Worm (Caenorhabditis elegans) whole organism, L4 larva: ENCODE data around the gene mmab-1.

Experiments used
- D1046.2 ChIP-seq: fragments of 200-800 bp; sonication (Bioruptor generic); IDR thresholded peaks from 2 replicates; pipeline ENCODE4 v1.3.6; 2022; ENCODE audit warnings: missing genetic modification characterization, missing compliant biosample characterization
- F10B5.3 ChIP-seq: sonication (generic microtip); optimal IDR thresholded peaks from 2 replicates; lab custom pipeline; 2016; ENCODE audit warnings: mild to moderate bottlenecking, missing genetic modification characterization, missing compliant biosample characterization
- T20F7.1 ChIP-seq: fragments of 200-800 bp; sonication (Bioruptor generic); optimal IDR thresholded peaks from 2 replicates; lab custom pipeline; 2018; ENCODE audit warnings: mild to moderate bottlenecking, missing genetic modification characterization, missing compliant biosample characterization
- Y105C5A.15 ChIP-seq: fragments of 200-800 bp; sonication (Bioruptor generic); IDR thresholded peaks from 2 replicates; pipeline ENCODE4 v1.3.6; 2022; ENCODE audit warnings: missing genetic modification characterization, missing compliant biosample characterization
- Y48G9A.11 ChIP-seq: fragments of 200-800 bp; sonication (Bioruptor generic); IDR thresholded peaks from 2 replicates; pipeline ENCODE4 v1.3.6; 2022; ENCODE audit warnings: missing genetic modification reagents, missing genetic modification characterization, missing compliant biosample characterization
- aha-1 ChIP-seq: fragments of 150-350 bp; peaks from one replicate; lab custom pipeline; 2014; ENCODE audit warnings: missing biosample characterization, missing genetic modification characterization
- ama-1 ChIP-seq: fragments of 150-350 bp; optimal IDR thresholded peaks from 2 replicates; lab custom pipeline; 2014; ENCODE audit warnings: inconsistent platforms, mixed read lengths
- attf-4 ChIP-seq: sonication (generic microtip); optimal IDR thresholded peaks from 3 replicates; lab custom pipeline; 2017; ENCODE audit warnings: missing biosample characterization, missing genetic modification characterization
- ceh-20 ChIP-seq: fragments of 200-800 bp; sonication (Bioruptor generic); IDR thresholded peaks from 2 replicates; pipeline ENCODE4 v1.3.6; 2022; ENCODE audit warnings: missing genetic modification reagents, missing genetic modification characterization, missing compliant biosample characterization
- daf-12 ChIP-seq: fragments of 150-350 bp; optimal IDR thresholded peaks from 2 replicates; lab custom pipeline; 2014; ENCODE audit warnings: missing biosample characterization, missing genetic modification reagents, missing genetic modification characterization
- daf-8 ChIP-seq: fragments of 200-800 bp; sonication (Bioruptor generic); IDR thresholded peaks from 2 replicates; pipeline ENCODE4 v1.3.6; 2022; ENCODE audit warnings: missing genetic modification characterization, missing compliant biosample characterization
- dmd-8 ChIP-seq: fragments of 200-800 bp; sonication (Bioruptor generic); IDR thresholded peaks from 2 replicates; pipeline ENCODE4 v1.3.6; 2022; ENCODE audit warnings: missing genetic modification characterization, missing compliant biosample characterization
- duxl-1 ChIP-seq: sonication (generic microtip); optimal IDR thresholded peaks from 2 replicates; lab custom pipeline; 2016; ENCODE audit warnings: mild to moderate bottlenecking, missing genetic modification characterization, moderate library complexity, missing compliant biosample characterization; ENCODE audit not compliant: poor library complexity
- fos-1 ChIP-seq: fragments of 150-350 bp; optimal IDR thresholded peaks from 2 replicates; lab custom pipeline; 2014; ENCODE audit warnings: missing biosample characterization, missing genetic modification characterization
- jun-1 ChIP-seq: fragments of 150-350 bp; optimal IDR thresholded peaks from 2 replicates; lab custom pipeline; 2014; ENCODE audit warnings: missing biosample characterization, missing genetic modification reagents, missing genetic modification characterization
- lim-7 ChIP-seq: fragments of 200-800 bp; sonication (Bioruptor generic); IDR thresholded peaks from 2 replicates; pipeline ENCODE4 v1.3.6; 2022; ENCODE audit warnings: missing genetic modification characterization, missing compliant biosample characterization
- lin-13 ChIP-seq: fragments of 150-350 bp; optimal IDR thresholded peaks from 2 replicates; lab custom pipeline; 2014; ENCODE audit warnings: missing biosample characterization, missing genetic modification reagents, missing genetic modification characterization
- lin-29 ChIP-seq: fragments of 200-800 bp; sonication (Bioruptor generic); IDR thresholded peaks from 2 replicates; pipeline ENCODE4 v1.3.6; 2022; ENCODE audit warnings: missing genetic modification reagents, missing genetic modification characterization, missing compliant biosample characterization
- lin-38 ChIP-seq: fragments of 200-800 bp; sonication (Bioruptor generic); IDR thresholded peaks from 2 replicates; pipeline ENCODE4 v1.3.6; 2022; ENCODE audit warnings: missing genetic modification reagents, missing genetic modification characterization, missing compliant biosample characterization
- lin-39 ChIP-seq: fragments of 150-350 bp; optimal IDR thresholded peaks from 2 replicates; lab custom pipeline; 2014; ENCODE audit warnings: missing biosample characterization, missing genetic modification reagents, missing genetic modification characterization
- madf-5 ChIP-seq, 2 experiments: fragments of 200-800 bp; sonication (Bioruptor generic); IDR thresholded peaks; 2 replicates each; pipeline ENCODE4 v1.3.6; 2022; ENCODE audit warnings: missing compliant biosample characterization in 2 of 2, missing genetic modification characterization in 2 of 2
- nhr-102 ChIP-seq: sonication (generic microtip); optimal IDR thresholded peaks from 2 replicates; lab custom pipeline; 2016; ENCODE audit warnings: mild to moderate bottlenecking, missing genetic modification characterization, moderate library complexity, missing compliant biosample characterization
- nhr-11 ChIP-seq: fragments of 150-350 bp; optimal IDR thresholded peaks from 2 replicates; lab custom pipeline; 2014; ENCODE audit warnings: missing biosample characterization, missing genetic modification characterization
- nhr-237 ChIP-seq: sonication (generic microtip); optimal IDR thresholded peaks from 2 replicates; lab custom pipeline; 2017; ENCODE audit warnings: missing biosample characterization, missing genetic modification characterization
- nhr-25 ChIP-seq: sonication (generic microtip); optimal IDR thresholded peaks from 2 replicates; lab custom pipeline; 2017; ENCODE audit warnings: missing genetic modification characterization, mild to moderate bottlenecking, missing compliant biosample characterization, antibody characterized with exemption, moderate library complexity, borderline replicate concordance; ENCODE audit not compliant: insufficient read depth
- sdz-12 ChIP-seq: fragments of 200-800 bp; sonication (Bioruptor generic); optimal IDR thresholded peaks from 2 replicates; lab custom pipeline; 2018; ENCODE audit warnings: mild to moderate bottlenecking, missing genetic modification characterization, missing compliant biosample characterization
- spr-3 ChIP-seq: fragments of 200-800 bp; sonication (Bioruptor generic); optimal IDR thresholded peaks from 2 replicates; lab custom pipeline; 2018; ENCODE audit warnings: mild to moderate bottlenecking, missing genetic modification characterization, missing compliant biosample characterization
- tag-97 ChIP-seq: fragments of 200-800 bp; sonication (Bioruptor generic); IDR thresholded peaks from 2 replicates; pipeline ENCODE4 v1.3.6; 2022; ENCODE audit warnings: missing genetic modification characterization, missing compliant biosample characterization
- tra-1 ChIP-seq: fragments of 200-800 bp; sonication (Bioruptor generic); IDR thresholded peaks from 2 replicates; pipeline ENCODE4 v1.3.6; 2022; ENCODE audit warnings: missing genetic modification reagents, missing genetic modification characterization, missing compliant biosample characterization
- unc-39 ChIP-seq: sonication (generic microtip); optimal IDR thresholded peaks from 2 replicates; lab custom pipeline; 2017; ENCODE audit warnings: missing biosample characterization, missing genetic modification characterization
- unc-62 ChIP-seq, 3 experiments: fragments of 150-350 bp in 1 of 3; sonication (generic microtip); optimal IDR thresholded peaks in 2 of 3; peaks in 1 of 3; 1 replicate in 1 of 3; 2 replicates in 2 of 3; lab custom pipeline; 2014 to 2017; ENCODE audit warnings: missing biosample characterization in 3 of 3, missing genetic modification characterization in 3 of 3, missing genetic modification reagents in 3 of 3, missing genotype in 1 of 3
- zfp-2 ChIP-seq: sonication (generic microtip); optimal IDR thresholded peaks from 2 replicates; lab custom pipeline; 2016; ENCODE audit warnings: mild to moderate bottlenecking, missing genetic modification characterization, missing compliant biosample characterization
- zip-2 ChIP-seq: fragments of 150-350 bp; optimal IDR thresholded peaks from 2 replicates; lab custom pipeline; 2014; ENCODE audit warnings: missing biosample characterization, missing genetic modification characterization
- ztf-11 ChIP-seq: fragments of 150-350 bp; optimal IDR thresholded peaks from 2 replicates; lab custom pipeline; 2014; ENCODE audit warnings: missing biosample characterization, missing genetic modification characterization

The mmab-1 gene

DNA sequence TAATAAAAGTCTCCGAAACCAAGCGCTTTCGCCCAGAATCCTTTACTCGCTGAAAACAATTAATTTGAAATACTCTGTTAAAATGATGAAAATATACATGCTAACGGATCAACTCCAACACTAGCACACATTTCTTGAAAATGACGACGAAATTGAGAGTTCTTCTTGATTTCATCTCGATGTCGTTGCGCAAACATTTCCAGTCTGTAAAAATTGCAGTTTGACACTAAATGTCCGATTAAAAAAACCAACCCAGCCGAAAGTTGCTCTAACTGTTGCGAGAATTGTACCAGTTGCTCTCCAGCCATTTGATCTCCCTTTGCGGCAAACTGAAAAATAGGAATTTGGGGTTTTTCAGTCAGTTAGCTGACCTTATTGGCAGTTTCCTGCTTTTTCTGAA, 39.4 kb upstream of the mmab-1 start:
- TF ChIP-seq lin-38 (GFP tag; lab: Robert Waterston, UW) (no peak; the same call in 1 of the 2 replicates), daf-12 (tag; lab: Kevin White, UChicago) (no peak), lin-13 (GFP tag; lab: Kevin White, UChicago) (no peak), dmd-8 (0 out of 2 replicates have a peak, but pooled peaks have one; percentile 16), lin-29 (no peak), duxl-1 (tag; lab: Kevin White, UChicago) (peak; percentile 0), ama-1 (lab: Kevin White, UChicago) (peak; percentile 18), unc-62 (GFP tag; optimal IDR thresholded peaks at IDR 0.05 in 1 of 2; lab: Kevin White, UChicago) (peak in 1 of 2 experiments; percentile 98), unc-62 (tag; optimal IDR thresholded peaks at IDR 0.05; lab: Kevin White, UChicago) (no peak), Y48G9A.11 (GFP tag; lab: Robert Waterston, UW) (0 out of 2 replicates have a peak, but pooled peaks have one; percentile 18), nhr-25 (tag; lab: Kevin White, UChicago) (no peak), nhr-237 (tag; lab: Kevin White, UChicago) (no peak), unc-39 (no peak), lim-7 (GFP tag; lab: Robert Waterston, UW) (no peak), ztf-11 (tag; lab: Kevin White, UChicago) (no peak), aha-1 (peak; percentile 58)

DNA sequence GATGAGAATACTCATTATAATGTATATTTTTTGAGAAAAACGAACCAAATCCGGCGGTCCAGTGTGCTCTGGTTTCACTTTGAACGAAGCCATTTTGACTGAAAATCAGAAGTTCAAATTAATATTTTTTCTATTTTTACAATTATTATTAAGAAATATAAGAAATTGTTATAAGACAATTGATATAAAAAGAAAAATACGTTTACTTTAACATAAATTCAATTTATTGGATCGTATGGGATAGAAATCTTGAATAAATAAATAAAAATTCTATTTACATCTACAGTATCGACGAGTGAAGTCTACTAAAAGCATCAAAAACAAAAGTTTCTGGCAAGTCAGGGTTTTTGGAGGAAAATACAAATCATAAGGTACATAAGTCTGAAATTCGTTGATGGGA, 38.3 kb upstream of the mmab-1 start, which contains the start of gene C27F2.4:
Gene C27F2.4, minus strand, starts transcription at position 101 of the 400 bp plus-strand sequence.
- TF ChIP-seq nhr-11 (tag; lab: Kevin White, UChicago) (no peak), lin-38 (GFP tag; lab: Robert Waterston, UW) (no peak), lin-39 (tag; lab: Kevin White, UChicago) (no peak), fos-1 (tag; lab: Kevin White, UChicago) (no peak), lin-29 (no peak), sdz-12 (GFP tag; lab: Kevin White, UChicago) (no peak), D1046.2 (no peak), F10B5.3 (tag; lab: Kevin White, UChicago) (no peak), daf-8 (GFP tag; lab: Robert Waterston, UW) (no peak), ceh-20 (no peak), spr-3 (GFP tag; lab: Kevin White, UChicago) (no peak)
- TF ChIP-seq, all 104 proteins: peak for 0

DNA sequence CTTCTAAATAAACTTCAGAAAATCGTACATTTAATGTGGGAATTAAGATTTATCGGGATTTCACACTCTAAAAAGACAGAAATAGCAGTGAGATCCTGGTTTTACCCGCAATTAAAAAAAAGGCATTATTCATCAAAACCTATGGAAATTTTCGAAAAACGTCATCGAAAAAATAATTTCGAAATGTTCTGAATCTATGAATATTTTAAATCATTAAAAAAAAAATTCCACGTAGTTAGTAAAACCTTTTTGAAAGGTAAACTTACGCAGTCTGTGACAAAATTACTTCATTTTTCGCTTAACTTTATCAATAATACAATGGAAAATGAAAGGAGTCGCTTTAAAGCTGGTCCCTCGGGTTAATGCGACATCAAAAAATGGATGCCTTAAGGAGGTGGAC, 34.7 kb upstream of the mmab-1 start, which contains the start of gene C26E6.1:
Gene C26E6.1, plus strand, starts transcription at position 301 of the 400 bp plus-strand sequence.
- TF ChIP-seq unc-62 (GFP tag; optimal IDR thresholded peaks at IDR 0.05 in 1 of 2; lab: Kevin White, UChicago) (peak in 1 of 2 experiments; percentile 25), unc-62 (tag; optimal IDR thresholded peaks at IDR 0.05; lab: Kevin White, UChicago) (no peak), F10B5.3 (tag; lab: Kevin White, UChicago) (no peak), T20F7.1 (no peak)

- no peak for TF ChIP-seq tra-1 (GFP tag; lab: Robert Waterston, UW)
- TF ChIP-seq, all 104 proteins: peak for 0
Measured at ce11 chrIII:4952970-4953369, 31.1 kb upstream of the mmab-1 start.

DNA sequence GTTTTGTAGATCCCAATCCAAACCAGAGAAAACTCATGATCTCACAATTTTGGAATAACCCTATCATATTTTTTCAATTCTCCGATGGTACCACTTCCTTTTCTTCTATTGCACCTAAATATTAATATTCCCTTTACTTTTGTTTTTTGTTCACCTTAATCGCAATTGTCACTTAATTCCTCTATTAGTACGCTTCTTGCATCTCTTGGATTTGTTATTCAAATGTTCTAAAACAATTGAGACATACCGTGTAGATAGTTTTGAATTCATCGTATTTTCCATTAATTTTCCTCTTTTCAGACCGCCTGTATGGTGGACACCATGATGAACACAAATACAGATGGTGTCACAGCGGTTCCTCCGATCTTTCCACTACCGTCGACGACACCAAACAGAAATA, 29.9 kb upstream of the mmab-1 start, which contains the start of gene flh-2:
Gene flh-2, plus strand, starts transcription at position 301 of the 400 bp plus-strand sequence.
- TF ChIP-seq zip-2 (tag; lab: Kevin White, UChicago) (no peak), nhr-102 (tag; lab: Kevin White, UChicago) (no peak), tag-97 (GFP tag; lab: Robert Waterston, UW) (no peak), unc-39 (no peak), zfp-2 (tag; lab: Kevin White, UChicago) (no peak), madf-5 (GFP tag; IDR thresholded peaks at IDR 0.05; lab: Robert Waterston, UW) (no peak), attf-4 (tag; lab: Kevin White, UChicago) (no peak), spr-3 (GFP tag; lab: Kevin White, UChicago) (no peak), jun-1 (tag; lab: Kevin White, UChicago) (no peak), Y105C5A.15 (GFP tag; lab: Robert Waterston, UW) (no peak), daf-12 (tag; lab: Kevin White, UChicago) (no peak)
